Worm (Caenorhabditis elegans) whole organism, L3 larva: Measurements from ENCODE around the gene srh-52.

ENCODE experiments used
- daf-12 ChIP-seq: fragments of 150-350 bp; optimal IDR thresholded peaks from 2 replicates; lab custom pipeline; 2014; ENCODE audit warnings: missing biosample characterization, missing genetic modification reagents, missing genetic modification characterization
- nhr-237 ChIP-seq: fragments of 150-350 bp; optimal IDR thresholded peaks from 2 replicates; lab custom pipeline; 2014; ENCODE audit warnings: missing biosample characterization, missing genetic modification characterization
- pha-4 ChIP-seq: fragments of 150-350 bp; optimal IDR thresholded peaks from 2 replicates; lab custom pipeline; 2014; ENCODE audit warnings: missing biosample characterization, missing genetic modification reagents, missing genetic modification characterization
- ztf-11 ChIP-seq: fragments of 150-350 bp; optimal IDR thresholded peaks from 2 replicates; lab custom pipeline; 2014; ENCODE audit warnings: missing biosample characterization, missing genetic modification characterization

- no peak for TF ChIP-seq ztf-11 (tag; lab: Kevin White, UChicago)
- TF ChIP-seq pha-4 (tag; lab: Kevin White, UChicago), result no peak
- TF ChIP-seq nhr-237 (tag; lab: Kevin White, UChicago), result no peak
- no peak for TF ChIP-seq daf-12 (tag; lab: Kevin White, UChicago)
Measured at ce11 chrV:15344481-15344880, 31.6 kb downstream of the srh-52 start, which contains the start of gene wrt-8.
